Worm (Caenorhabditis elegans): ENCODE data around the gene sul-3.

DNA sequence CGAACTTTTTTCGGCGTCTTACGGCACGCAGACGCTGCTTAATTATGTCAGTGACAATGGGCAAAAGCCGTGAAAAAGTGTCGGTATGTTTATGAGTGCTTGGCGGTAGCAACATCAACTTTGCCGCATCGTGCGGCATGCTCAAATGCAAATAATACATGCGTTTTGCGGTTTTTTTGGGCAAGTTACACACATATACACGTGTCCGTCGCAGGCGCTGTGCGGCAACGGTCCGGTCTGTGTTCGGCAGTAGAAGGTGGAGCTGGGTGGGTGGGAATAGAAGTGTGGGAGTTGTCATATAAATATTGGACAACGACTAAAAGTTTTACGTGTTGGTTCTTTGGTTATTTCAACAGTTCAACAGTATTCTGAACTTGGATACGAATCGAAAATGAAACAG lies 8.2 kb upstream of the sul-3 start, which contains the start of gene idpp-11:
- TF ChIP-seq nhr-12 (tag; optimal IDR thresholded peaks at IDR 0.05) = no peak
- TF ChIP-seq unc-62 (GFP tag; optimal IDR thresholded peaks at IDR 0.05) = no peak
- TF ChIP-seq nhr-28 (tag; optimal IDR thresholded peaks at IDR 0.05) = no peak
- TF ChIP-seq flh-1 (GFP tag; optimal IDR thresholded peaks at IDR 0.05) = no peak
- no peak for TF ChIP-seq ceh-39 (tag; optimal IDR thresholded peaks at IDR 0.05)
- no peak for TF ChIP-seq bed-3 (GFP tag; optimal IDR thresholded peaks at IDR 0.05)
- TF ChIP-seq mep-1 (tag; optimal IDR thresholded peaks at IDR 0.05) = no peak

Data from whole organism, mixed stage, embryonic.